Fruit fly (Drosophila melanogaster): ENCODE results near the gene S6k.

The S6k gene

DNA sequence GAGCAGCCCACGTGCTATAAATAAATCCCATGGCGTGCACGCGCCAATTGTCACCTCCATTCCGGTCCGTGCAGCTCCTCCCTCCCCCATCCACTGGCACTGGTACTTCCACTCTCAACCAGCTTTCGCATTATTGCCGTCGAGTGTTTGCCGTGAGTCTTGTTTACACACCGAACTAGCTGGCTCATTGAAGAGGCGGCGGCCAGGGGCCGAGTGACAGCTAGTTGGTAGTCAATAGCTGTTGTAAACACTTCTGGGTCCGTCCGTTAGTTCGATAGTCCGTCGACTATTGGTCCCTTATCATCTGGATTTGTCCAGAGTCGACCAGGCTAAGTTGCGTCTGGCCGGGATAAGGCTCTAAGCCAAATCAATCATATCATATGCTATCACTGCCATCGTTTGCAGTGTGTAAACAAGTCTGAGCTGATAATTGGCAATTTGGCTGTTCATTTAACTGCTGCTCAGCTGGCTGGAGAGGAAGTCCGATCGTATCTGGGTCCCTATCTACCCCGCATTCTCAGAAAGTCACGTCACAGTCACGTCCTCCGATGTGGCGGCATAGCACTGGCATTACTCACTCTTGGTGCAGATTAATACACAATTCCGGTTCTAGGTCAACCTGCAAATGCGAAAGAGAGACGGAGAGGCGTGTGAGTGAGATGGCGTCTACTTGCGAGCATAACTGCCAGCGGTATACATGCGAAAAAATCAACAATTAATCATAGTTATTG, 3.2 kb downstream of the S6k start (continued):
- TF ChIP-seq ems (GFP tag; optimal IDR thresholded peaks at IDR 0.05) (no peak), Myb (GFP tag; optimal IDR thresholded peaks at IDR 0.05) (no peak), CG15269 (tag; optimal IDR thresholded peaks at IDR 0.05) (no peak), Med (GFP tag) (peak; percentile 75), CG11085 (GFP tag; IDR thresholded peaks at IDR 0.05) (no peak), Jarid2 (GFP tag; optimal IDR thresholded peaks at IDR 0.05) (no peak), Oaz (GFP tag; IDR thresholded peaks at IDR 0.05) (no peak), sd (tag; optimal IDR thresholded peaks at IDR 0.05) (peak; percentile 59), CG7556 (GFP tag; optimal IDR thresholded peaks at IDR 0.05) (no peak), psq (GFP tag; optimal IDR thresholded peaks at IDR 0.05) (no peak), Atf-2 (GFP tag; optimal IDR thresholded peaks at IDR 0.05) (no peak), CG4854 (GFP tag; optimal IDR thresholded peaks at IDR 0.05) (no peak), CG2889 (GFP tag; IDR thresholded peaks at IDR 0.05) (no peak), ATbp (GFP tag; optimal IDR thresholded peaks at IDR 0.05) (peak; percentile 25), Taf1 (GFP tag; IDR thresholded peaks at IDR 0.05) (no peak), emc (GFP tag; optimal IDR thresholded peaks at IDR 0.05) (no peak), Doc3 (GFP tag; IDR thresholded peaks at IDR 0.05; ENCODE audit: partially characterized antibody) (no peak), CG9876 (GFP tag; optimal IDR thresholded peaks at IDR 0.05) (no peak), Mrtf (GFP tag; IDR thresholded peaks at IDR 0.05) (no peak), jumu (GFP tag; optimal IDR thresholded peaks at IDR 0.05) (no peak), CG5180 (GFP tag; optimal IDR thresholded peaks at IDR 0.05) (no peak), inv (GFP tag; IDR thresholded peaks at IDR 0.05; ENCODE audit: partially characterized antibody) (no peak), Oli (tag; optimal IDR thresholded peaks at IDR 0.05) (no peak), CG34376 (GFP tag; optimal IDR thresholded peaks at IDR 0.05) (peak; percentile 58), unc-4 (GFP tag; IDR thresholded peaks at IDR 0.05; ENCODE audit: partially characterized antibody) (no peak), CG10274 (GFP tag; optimal IDR thresholded peaks at IDR 0.05) (no peak), CG6791 (GFP tag; IDR thresholded peaks at IDR 0.05; ENCODE audit: partially characterized antibody) (no peak), kah (GFP tag; optimal IDR thresholded peaks at IDR 0.05) (no peak), kni (GFP tag; optimal IDR thresholded peaks at IDR 0.05) (peak; percentile 1), E2f1 (GFP tag; IDR thresholded peaks at IDR 0.05) (no peak), klu (GFP tag; IDR thresholded peaks at IDR 0.05) (no peak), CG10654 (GFP tag; optimal IDR thresholded peaks at IDR 0.05) (no peak), CG9727 (GFP tag; optimal IDR thresholded peaks at IDR 0.05) (no peak), CG11696 (GFP tag; IDR thresholded peaks at IDR 0.05) (no peak), usp (GFP tag; optimal IDR thresholded peaks at IDR 0.05) (no peak), CG4360 (GFP tag; IDR thresholded peaks at IDR 0.05) (0 out of 2 replicates have a peak, but pooled peaks have one; percentile 10), CG14014 (GFP tag; IDR thresholded peaks at IDR 0.05) (no peak), Xrp1 (GFP tag; IDR thresholded peaks at IDR 0.05) (no peak), CG13296 (GFP tag; optimal IDR thresholded peaks at IDR 0.05) (no peak), CG13624 (GFP tag; optimal IDR thresholded peaks at IDR 0.05) (no peak), CG3847 (GFP tag; IDR thresholded peaks at IDR 0.05) (no peak), CG10543 (GFP tag; optimal IDR thresholded peaks at IDR 0.05) (peak; percentile 4), CG7372 (GFP tag; IDR thresholded peaks at IDR 0.05) (no peak), CG9215 (GFP tag; IDR thresholded peaks at IDR 0.05) (no peak), Hr78 (GFP tag; optimal IDR thresholded peaks at IDR 0.05) (no peak), CG11093 (GFP tag; IDR thresholded peaks at IDR 0.05) (no peak), CoRest (tag; optimal IDR thresholded peaks at IDR 0.05) (no peak), CG18619 (GFP tag; optimal IDR thresholded peaks at IDR 0.05) (no peak), CG12071 (GFP tag; optimal IDR thresholded peaks at IDR 0.05) (peak; percentile 25), CG1529 (GFP tag; optimal IDR thresholded peaks at IDR 0.05) (no peak)

All from whole organism, embryonic.